Fruit fly (Drosophila melanogaster) whole organism, pupa: Measurements from ENCODE around the gene CG43760.

Source experiments
- CG17806 ChIP-seq: fragments of 200-800 bp; sonication (Bioruptor generic); optimal IDR thresholded peaks from 2 replicates; lab custom pipeline; 2018; ENCODE audit warnings: missing biosample characterization, mild to moderate bottlenecking, missing genetic modification characterization, moderate library complexity
- CG8159 ChIP-seq: fragments of 200-800 bp; sonication (Bioruptor generic); optimal IDR thresholded peaks from 3 replicates; lab custom pipeline; 2018; ENCODE audit warnings: missing biosample characterization, mild to moderate bottlenecking, missing genetic modification characterization, moderate library complexity

dm6 chr2L:15752096-15752495 lies 24.6 kb downstream of the CG43760 start, which contains the start of gene Mtr4:
- TF ChIP-seq CG17806 (tag; lab: Kevin White, UChicago) (no peak), CG8159 (tag; lab: Kevin White, UChicago) (no peak)
